Fruit fly (Drosophila melanogaster): ENCODE measurements around the gene dl.

Gene dl

dm6 chr2L:17410358-17410757 lies 39.8 kb downstream of the dl start, which contains the start of the genes Polr2J and CG15141 (continued):
- TF ChIP-seq oc (tag; optimal IDR thresholded peaks at IDR 0.05) (no peak), Ssrp (tag; optimal IDR thresholded peaks at IDR 0.05) (peak; percentile 89), ind (GFP tag; optimal IDR thresholded peaks at IDR 0.05) (peak; percentile 87), salm (tag; optimal IDR thresholded peaks at IDR 0.05) (no peak), D (optimal IDR thresholded peaks at IDR 0.05) (no peak), D (GFP tag; optimal IDR thresholded peaks at IDR 0.05) (peak; percentile 71), Mad (GFP tag; optimal IDR thresholded peaks at IDR 0.05) (peak; percentile 89), stwl (tag; optimal IDR thresholded peaks at IDR 0.05) (peak; percentile 95), Sox102F (GFP tag; optimal IDR thresholded peaks at IDR 0.05) (peak; percentile 90), CG4282 (GFP tag; optimal IDR thresholded peaks at IDR 0.05) (no peak), H2.0 (GFP tag; IDR thresholded peaks at IDR 0.05) (peak; percentile 79), cg (GFP tag; optimal IDR thresholded peaks at IDR 0.05) (no peak), eyg (GFP tag; optimal IDR thresholded peaks at IDR 0.05) (no peak), lbe (GFP tag; optimal IDR thresholded peaks at IDR 0.05) (peak; percentile 76), maf-S (GFP tag; optimal IDR thresholded peaks at IDR 0.05) (peak; percentile 61), CG9797 (GFP tag; optimal IDR thresholded peaks at IDR 0.05) (peak; percentile 60), CG7357 (GFP tag; IDR thresholded peaks at IDR 0.05) (peak; percentile 79), ash1 (GFP tag; optimal IDR thresholded peaks at IDR 0.05) (no peak), Dip3 (GFP tag; optimal IDR thresholded peaks at IDR 0.05) (peak; percentile 82), Doc2 (GFP tag; IDR thresholded peaks at IDR 0.05) (peak; percentile 81), ftz-f1 (GFP tag; optimal IDR thresholded peaks at IDR 0.05) (no peak), CG13123 (GFP tag; optimal IDR thresholded peaks at IDR 0.05) (peak; percentile 69), CG12104 (GFP tag; optimal IDR thresholded peaks at IDR 0.05) (peak; percentile 56), tgo (GFP tag; IDR thresholded peaks at IDR 0.05) (peak; percentile 91), CG7963 (GFP tag; IDR thresholded peaks at IDR 0.05; ENCODE audit: partially characterized antibody) (peak; percentile 54; the same call in 1 of the 3 replicates), CG8359 (GFP tag; optimal IDR thresholded peaks at IDR 0.05; ENCODE audit: borderline replicate concordance) (peak; percentile 57), cas (GFP tag; IDR thresholded peaks at IDR 0.05) (peak; percentile 67), slp2 (GFP tag; optimal IDR thresholded peaks at IDR 0.05) (peak; percentile 41), run (tag; optimal IDR thresholded peaks at IDR 0.05) (no peak), exex (tag; optimal IDR thresholded peaks at IDR 0.05) (peak; percentile 55), dan (GFP tag; IDR thresholded peaks at IDR 0.05) (no peak), vnd (GFP tag; IDR thresholded peaks at IDR 0.05; ENCODE audit: partially characterized antibody) (peak; percentile 85), kah (GFP tag; optimal IDR thresholded peaks at IDR 0.05) (peak; percentile 25), hb (GFP tag; IDR thresholded peaks at IDR 0.05; ENCODE audit: partially characterized antibody) (peak; percentile 69; the same call in 2 of the 3 replicates), CG10366 (GFP tag; IDR thresholded peaks at IDR 0.05) (peak; percentile 87), bsh (GFP tag; optimal IDR thresholded peaks at IDR 0.05) (peak in 1 of 2 experiments; percentile 82), HLH4C (GFP tag; IDR thresholded peaks at IDR 0.05; ENCODE audit: partially characterized antibody) (peak; percentile 79), bcd (GFP tag; optimal IDR thresholded peaks at IDR 0.05) (peak; percentile 89), caup (GFP tag; optimal IDR thresholded peaks at IDR 0.05; ENCODE audit: severe bottlenecking) (peak; percentile 86), peb (GFP tag; IDR thresholded peaks at IDR 0.05) (peak; percentile 80), MBD-R2 (GFP tag; IDR thresholded peaks at IDR 0.05) (peak; percentile 96), CG10543 (GFP tag; optimal IDR thresholded peaks at IDR 0.05) (no peak), kni (GFP tag; optimal IDR thresholded peaks at IDR 0.05) (no peak), CG8290 (GFP tag; optimal IDR thresholded peaks at IDR 0.05) (peak; percentile 78), CG8290 (tag; optimal IDR thresholded peaks at IDR 0.05) (peak in 1 of 2 experiments; percentile 12), fd3F (GFP tag; optimal IDR thresholded peaks at IDR 0.05) (peak; percentile 84), CG30020 (tag; optimal IDR thresholded peaks at IDR 0.05) (peak; percentile 83), ems (GFP tag; optimal IDR thresholded peaks at IDR 0.05) (peak; percentile 79), CG31365 (tag; optimal IDR thresholded peaks at IDR 0.05) (no peak), CG16813 (GFP tag; IDR thresholded peaks at IDR 0.05; ENCODE audit: partially characterized antibody) (peak; percentile 95), ac (GFP tag; optimal IDR thresholded peaks at IDR 0.05) (no peak)
